Worm (Caenorhabditis elegans): ENCODE results near the gene W07E11.1.

Gene W07E11.1

DNA sequence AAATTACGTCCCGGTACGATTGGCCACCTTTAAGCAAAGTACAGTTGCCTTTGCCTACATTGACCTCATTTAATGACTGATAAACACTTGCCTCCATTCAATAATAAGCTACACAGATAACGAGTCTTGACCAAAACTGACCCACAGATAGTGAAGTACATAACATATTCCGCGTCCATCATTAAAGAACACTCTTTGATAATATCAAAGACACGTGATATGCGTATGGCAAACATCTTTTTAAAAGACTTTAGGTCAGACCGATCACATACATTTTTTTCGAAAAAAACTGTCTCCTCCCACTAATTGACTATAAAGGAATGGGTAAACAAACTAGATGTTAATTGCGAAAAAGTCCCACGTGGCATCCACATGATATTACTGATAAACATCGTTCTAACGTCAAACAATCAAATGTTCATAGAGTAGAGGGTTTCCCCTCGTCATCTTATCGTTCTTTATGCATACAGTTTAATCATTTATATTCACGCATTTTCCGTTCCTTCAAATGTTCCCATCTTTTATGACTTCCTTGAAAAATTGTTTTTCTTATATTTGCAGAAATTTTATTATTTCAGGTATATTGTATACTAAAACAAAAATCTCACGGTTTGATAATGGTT is at the start of gene W07E11.1:
W07E11.1 (plus strand) TSS at position 573 of the 623 bp plus-strand sequence.
- TF ChIP-seq flh-1 (GFP tag; optimal IDR thresholded peaks at IDR 0.05) (no peak), drap-1 (GFP tag; optimal IDR thresholded peaks at IDR 0.05) (no peak), lsy-2 (tag; optimal IDR thresholded peaks at IDR 0.05) (no peak), nhr-12 (tag; optimal IDR thresholded peaks at IDR 0.05) (no peak), pha-4 (tag; optimal IDR thresholded peaks at IDR 0.05) (no peak), mls-2 (tag; optimal IDR thresholded peaks at IDR 0.05) (no peak), sptf-1 (tag; optimal IDR thresholded peaks at IDR 0.05) (no peak), snpc-4 (tag; optimal IDR thresholded peaks at IDR 0.05) (no peak), nhr-76 (tag; optimal IDR thresholded peaks at IDR 0.05) (no peak), tbx-8 (GFP tag; optimal IDR thresholded peaks at IDR 0.05) (no peak), ceh-39 (tag; optimal IDR thresholded peaks at IDR 0.05) (no peak), blmp-1 (tag; optimal IDR thresholded peaks at IDR 0.05) (no peak)

DNA sequence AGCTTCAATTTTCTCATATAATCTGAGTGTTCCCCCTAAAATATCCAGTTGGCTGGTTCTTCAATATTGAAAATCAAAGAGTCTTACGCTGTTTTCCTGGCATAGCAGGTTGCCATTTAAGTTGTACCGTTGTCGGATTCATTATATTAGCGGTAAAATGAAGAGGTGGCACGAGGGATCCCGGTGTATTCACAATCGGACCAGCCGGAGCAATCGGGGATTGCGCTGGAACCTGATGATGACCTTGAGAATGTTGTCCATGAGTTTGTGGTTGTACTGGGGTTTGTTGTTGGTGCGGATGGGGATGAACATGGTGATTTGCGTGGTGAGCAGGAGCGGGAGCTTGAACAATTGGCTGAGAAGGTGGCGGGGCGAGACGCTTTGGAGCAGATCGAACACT is 39.9 kb upstream of the W07E11.1 start:
- no peak for TF ChIP-seq ces-1 (GFP tag; optimal IDR thresholded peaks at IDR 0.05)
- no peak for TF ChIP-seq mep-1 (tag; optimal IDR thresholded peaks at IDR 0.05)
- TF ChIP-seq ceh-43 (GFP tag; optimal IDR thresholded peaks at IDR 0.05), result no peak
- no peak for TF ChIP-seq mab-5 (tag; optimal IDR thresholded peaks at IDR 0.05)
- no peak for TF ChIP-seq ceh-39 (tag; optimal IDR thresholded peaks at IDR 0.05)
- TF ChIP-seq elt-1 (tag; optimal IDR thresholded peaks at IDR 0.05; ENCODE audit: borderline replicate concordance, insufficient read depth), result no peak
- TF ChIP-seq elt-3 (tag; optimal IDR thresholded peaks at IDR 0.05), result no peak
- no peak for TF ChIP-seq lin-32 (GFP tag; optimal IDR thresholded peaks at IDR 0.05)
- TF ChIP-seq bed-3 (GFP tag; optimal IDR thresholded peaks at IDR 0.05), result no peak
- no peak for TF ChIP-seq zip-8 (tag; optimal IDR thresholded peaks at IDR 0.05)
- no peak for TF ChIP-seq lin-13 (tag; optimal IDR thresholded peaks at IDR 0.05)

DNA sequence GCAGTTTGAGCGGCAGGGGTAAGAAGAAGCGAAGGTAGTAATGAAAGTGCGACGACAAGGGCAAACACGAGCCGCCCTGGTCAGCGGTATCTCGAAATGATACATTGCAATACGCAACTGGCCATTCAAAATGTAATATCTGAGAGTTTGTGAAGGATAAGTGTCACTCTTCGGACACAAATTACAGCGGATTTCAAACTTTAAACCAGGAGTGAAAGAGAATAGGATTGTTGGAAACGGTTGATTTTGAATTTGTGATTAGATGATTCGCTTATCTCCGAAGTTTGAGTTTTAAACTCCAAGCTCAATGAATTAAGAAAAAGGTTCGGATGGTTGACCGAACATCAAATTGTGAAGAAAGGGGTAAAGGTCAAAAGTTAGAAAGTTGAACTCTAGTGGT is 37.1 kb upstream of the W07E11.1 start, which contains the start of gene ZC374.2:
ZC374.2 (minus strand) TSS at position 101 of the 400 bp plus-strand sequence.
- TF ChIP-seq hlh-1 (tag; optimal IDR thresholded peaks at IDR 0.05) (peak; percentile 34), sem-2 (GFP tag; optimal IDR thresholded peaks at IDR 0.05) (no peak)

DNA sequence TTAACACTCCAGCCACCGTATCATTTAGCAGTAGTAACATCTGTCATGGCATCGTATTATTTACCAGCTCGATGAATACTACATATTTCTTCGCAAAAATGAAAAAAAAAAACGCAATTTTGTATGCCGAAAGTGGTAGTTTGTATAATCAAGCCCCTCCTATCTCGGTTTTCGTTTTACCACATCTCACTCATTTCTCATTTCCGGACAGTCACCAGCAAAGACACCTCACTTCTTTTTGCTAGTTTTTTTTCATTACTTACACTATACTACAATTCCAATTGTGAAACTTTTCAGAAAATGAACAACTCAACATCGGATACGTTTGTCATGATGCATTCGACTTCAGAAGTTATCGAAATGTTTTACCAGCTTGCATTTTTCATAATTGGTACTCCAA is 35.3 kb upstream of the W07E11.1 start, which contains the start of gene gnrr-3:
gnrr-3 (plus strand) TSS at position 301 of the 400 bp plus-strand sequence.
- TF ChIP-seq nhr-28 (tag; optimal IDR thresholded peaks at IDR 0.05) (no peak), nhr-237 (tag; optimal IDR thresholded peaks at IDR 0.05) (no peak), zip-8 (tag; optimal IDR thresholded peaks at IDR 0.05) (no peak), nhr-76 (tag; optimal IDR thresholded peaks at IDR 0.05) (no peak), hlh-1 (tag; optimal IDR thresholded peaks at IDR 0.05) (no peak), lsy-2 (tag; optimal IDR thresholded peaks at IDR 0.05) (no peak), pha-4 (tag; optimal IDR thresholded peaks at IDR 0.05) (no peak)

DNA sequence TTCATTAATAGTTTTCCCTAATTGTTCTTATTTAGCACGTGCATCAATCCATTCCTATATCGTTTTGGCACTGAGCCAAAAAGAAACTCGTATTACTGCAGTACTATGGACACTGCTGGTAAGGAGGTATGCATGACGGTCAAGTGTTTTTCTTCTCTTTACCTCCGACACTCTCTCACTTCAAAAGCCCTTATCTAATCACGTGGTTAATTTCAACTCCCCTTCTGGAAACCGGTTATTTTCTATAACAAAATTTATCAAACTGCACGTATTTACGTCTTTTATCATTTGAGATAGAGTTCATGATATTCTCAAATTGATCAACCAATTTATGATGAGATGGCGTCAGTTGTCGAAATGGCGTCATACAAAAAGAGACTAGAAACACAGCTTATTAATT is 32.8 kb upstream of the W07E11.1 start:
- TF ChIP-seq unc-120 (tag; optimal IDR thresholded peaks at IDR 0.05; ENCODE audit: poor library complexity, severe bottlenecking) (no peak), nhr-237 (tag; optimal IDR thresholded peaks at IDR 0.05) (no peak), ceh-43 (GFP tag; optimal IDR thresholded peaks at IDR 0.05) (no peak), ceh-83 (GFP tag; optimal IDR thresholded peaks at IDR 0.05) (no peak), snpc-4 (tag; optimal IDR thresholded peaks at IDR 0.05) (no peak), lsy-2 (tag; optimal IDR thresholded peaks at IDR 0.05) (no peak), pha-4 (tag; optimal IDR thresholded peaks at IDR 0.05) (no peak), ham-2 (GFP tag; optimal IDR thresholded peaks at IDR 0.05) (no peak), zip-8 (tag; optimal IDR thresholded peaks at IDR 0.05) (no peak), mls-2 (tag; optimal IDR thresholded peaks at IDR 0.05) (no peak), cnd-1 (tag; optimal IDR thresholded peaks at IDR 0.05) (no peak), elt-1 (tag; optimal IDR thresholded peaks at IDR 0.05; ENCODE audit: borderline replicate concordance, insufficient read depth) (no peak), elt-3 (tag; optimal IDR thresholded peaks at IDR 0.05) (no peak), nhr-2 (tag; optimal IDR thresholded peaks at IDR 0.05) (no peak), flh-1 (GFP tag; optimal IDR thresholded peaks at IDR 0.05) (no peak), unc-39 (tag; optimal IDR thresholded peaks at IDR 0.05) (no peak), tbx-8 (GFP tag; optimal IDR thresholded peaks at IDR 0.05) (no peak), drap-1 (GFP tag; optimal IDR thresholded peaks at IDR 0.05) (no peak), ces-1 (GFP tag; optimal IDR thresholded peaks at IDR 0.05) (no peak), sem-2 (GFP tag; optimal IDR thresholded peaks at IDR 0.05) (no peak)
